Fruit fly (Drosophila melanogaster): Measurements from ENCODE around the gene CG1571.
A peak's percentile ranks its signal among the peaks of the same experiment; 100 is the strongest.

The CG1571 gene

DNA sequence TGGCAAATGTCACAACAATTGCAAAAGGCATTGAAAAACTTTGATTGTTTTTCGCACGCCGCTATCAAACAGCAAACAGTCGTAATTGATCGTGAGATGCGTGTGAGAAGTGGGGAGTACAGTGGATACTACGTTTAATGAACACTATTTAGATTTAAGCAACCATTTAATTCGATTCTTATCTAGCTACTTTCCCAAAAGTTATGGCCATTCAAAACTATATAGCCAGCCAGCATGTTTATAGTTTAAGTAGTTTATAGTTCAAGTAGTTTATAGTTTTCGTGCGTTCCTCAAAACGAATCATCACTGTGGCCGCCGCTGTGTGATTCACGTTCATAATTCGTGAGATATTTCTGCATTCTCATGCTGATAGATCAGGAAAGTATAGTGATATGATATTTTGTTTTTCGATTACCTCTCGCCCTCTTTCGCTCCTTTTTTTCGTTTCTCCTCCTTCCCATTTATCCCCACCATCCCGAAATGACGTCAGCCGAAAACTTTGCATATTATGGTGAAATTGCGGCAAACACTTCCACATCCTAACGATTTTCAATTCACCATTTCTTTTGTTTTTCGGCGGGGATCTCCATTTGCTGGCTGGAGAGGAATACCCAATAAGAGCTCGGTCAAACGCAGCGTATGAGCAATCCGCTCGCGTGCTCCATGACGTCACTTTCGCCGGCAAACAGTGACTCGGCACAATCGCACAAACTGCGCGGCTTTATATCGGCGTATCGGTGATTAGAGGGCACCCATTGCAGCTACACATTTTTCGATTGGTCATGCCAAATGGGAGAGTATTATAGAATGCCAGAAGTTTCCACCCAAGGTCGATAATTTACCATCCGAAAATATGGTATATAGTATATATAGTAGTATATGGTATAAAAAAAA lies 38.0 kb downstream of the CG1571 start (continued):
- peak; percentile 74 for TF ChIP-seq mam (GFP tag; optimal IDR thresholded peaks at IDR 0.05)
- no peak for TF ChIP-seq Bdp1 (GFP tag; optimal IDR thresholded peaks at IDR 0.05)
- peak; percentile 72; the same call in 1 of the 2 replicates for TF ChIP-seq NFAT (GFP tag; IDR thresholded peaks at IDR 0.05)
- no peak for TF ChIP-seq CG8089 (GFP tag; optimal IDR thresholded peaks at IDR 0.05)
- no peak for TF ChIP-seq Bgb (GFP tag; IDR thresholded peaks at IDR 0.05; ENCODE audit: partially characterized antibody)
- peak; percentile 52 for TF ChIP-seq CG17328 (GFP tag; IDR thresholded peaks at IDR 0.05)
- TF ChIP-seq CG3281 (GFP tag; optimal IDR thresholded peaks at IDR 0.05): peak; percentile 79
- TF ChIP-seq yki (optimal IDR thresholded peaks at IDR 0.05): no peak
- no peak for TF ChIP-seq knrl (GFP tag; IDR thresholded peaks at IDR 0.05; ENCODE audit: partially characterized antibody)
- TF ChIP-seq YL-1 (GFP tag; optimal IDR thresholded peaks at IDR 0.05): no peak
- TF ChIP-seq CG15514 (GFP tag; optimal IDR thresholded peaks at IDR 0.05): peak; percentile 67
- peak; percentile 23 for TF ChIP-seq Abd-B (GFP tag; optimal IDR thresholded peaks at IDR 0.05)
- TF ChIP-seq sob (GFP tag; IDR thresholded peaks at IDR 0.05): peak; percentile 76
- peak; percentile 47; the same call in 1 of the 2 replicates for TF ChIP-seq CG9215 (GFP tag; IDR thresholded peaks at IDR 0.05)
- peak; percentile 71 for TF ChIP-seq CG9817 (tag; optimal IDR thresholded peaks at IDR 0.05)
- TF ChIP-seq CG8924 (tag; optimal IDR thresholded peaks at IDR 0.05): peak; percentile 54
- no peak for TF ChIP-seq dmrt11E (tag; optimal IDR thresholded peaks at IDR 0.05)
- peak; percentile 42 for TF ChIP-seq CG1647 (GFP tag; optimal IDR thresholded peaks at IDR 0.05)
- no peak for TF ChIP-seq Nf-YA (GFP tag; IDR thresholded peaks at IDR 0.05)
- TF ChIP-seq CG16863 (GFP tag; optimal IDR thresholded peaks at IDR 0.05): peak; percentile 40
- TF ChIP-seq bsh (GFP tag; optimal IDR thresholded peaks at IDR 0.05): peak in 1 of 2 experiments; percentile 18
- no peak for TF ChIP-seq CG6654 (GFP tag; optimal IDR thresholded peaks at IDR 0.05)
- TF ChIP-seq Jarid2 (GFP tag; optimal IDR thresholded peaks at IDR 0.05): peak; percentile 10
- 0 out of 2 replicates have a peak, but pooled peaks have one; percentile 32 for TF ChIP-seq CG16779 (GFP tag; IDR thresholded peaks at IDR 0.05)
- TF ChIP-seq disco-r (GFP tag; optimal IDR thresholded peaks at IDR 0.05): peak; percentile 4
- TF ChIP-seq fru (optimal IDR thresholded peaks at IDR 0.05): no peak
- TF ChIP-seq CG1603 (tag; optimal IDR thresholded peaks at IDR 0.05): peak; percentile 69
- no peak for TF ChIP-seq da (GFP tag; optimal IDR thresholded peaks at IDR 0.05)
- 0 out of 2 replicates have a peak, but pooled peaks have one; percentile 12 for TF ChIP-seq CG11247 (GFP tag; IDR thresholded peaks at IDR 0.05)
- no peak for TF ChIP-seq Opbp (GFP tag; IDR thresholded peaks at IDR 0.05; ENCODE audit: partially characterized antibody)
- TF ChIP-seq vfl (GFP tag; optimal IDR thresholded peaks at IDR 0.05): peak; percentile 76
- peak; percentile 30; the same call in 1 of the 2 replicates for TF ChIP-seq H2.0 (GFP tag; IDR thresholded peaks at IDR 0.05)
- no peak for TF ChIP-seq CG1832 (GFP tag; optimal IDR thresholded peaks at IDR 0.05)
- peak; percentile 15 for TF ChIP-seq phol (tag; optimal IDR thresholded peaks at IDR 0.05)
- peak; percentile 7 for TF ChIP-seq CG3995 (GFP tag; optimal IDR thresholded peaks at IDR 0.05)
- peak; percentile 35 for TF ChIP-seq CG3163 (GFP tag; optimal IDR thresholded peaks at IDR 0.05)
- peak; percentile 19 for TF ChIP-seq CG12942 (GFP tag; optimal IDR thresholded peaks at IDR 0.05)
- TF ChIP-seq NfI (GFP tag; optimal IDR thresholded peaks at IDR 0.05): peak; percentile 77
- peak; percentile 60 for TF ChIP-seq tgo (GFP tag; IDR thresholded peaks at IDR 0.05)
- TF ChIP-seq Dbx (GFP tag; IDR thresholded peaks at IDR 0.05): peak; percentile 84
- TF ChIP-seq bab2 (GFP tag; optimal IDR thresholded peaks at IDR 0.05): peak; percentile 52
- peak; percentile 8 for TF ChIP-seq Usf (GFP tag; optimal IDR thresholded peaks at IDR 0.05)
- TF ChIP-seq GATAe (GFP tag; conservative IDR thresholded peaks at IDR 0.05): peak; percentile 48; the same call in 1 of the 2 replicates
- TF ChIP-seq CG11085 (GFP tag; IDR thresholded peaks at IDR 0.05): peak; percentile 52; the same call in 1 of the 2 replicates
- TF ChIP-seq Med (GFP tag): peak; percentile 94
- TF ChIP-seq Fer1 (GFP tag; optimal IDR thresholded peaks at IDR 0.05): peak; percentile 75
- peak in 1 of 2 experiments; percentile 5 for TF ChIP-seq chif (GFP tag; optimal IDR thresholded peaks at IDR 0.05)
- TF ChIP-seq exex (tag; optimal IDR thresholded peaks at IDR 0.05): peak; percentile 42
- TF ChIP-seq CG11504 (tag; optimal IDR thresholded peaks at IDR 0.05): peak; percentile 62
